Worm (Caenorhabditis elegans) whole organism, young adult: Measurements from ENCODE around the gene idpp-5.

ENCODE experiments used
- Y56A3A.18 ChIP-seq: fragments of 200-800 bp; sonication (Bioruptor generic); IDR thresholded peaks from 2 replicates; pipeline ENCODE4 v1.3.6; 2022; ENCODE audit warnings: missing genetic modification reagents, missing genetic modification characterization, missing compliant biosample characterization
- ama-1 ChIP-seq, 3 experiments: fragments of 150-350 bp in 1 of 3; sonication (generic microtip) in 2 of 3; optimal IDR thresholded peaks; 2 replicates each; lab custom pipeline; 2014 to 2018; ENCODE audit warnings: missing biosample characterization in 2 of 3, missing genetic modification characterization in 2 of 3, missing genetic modification reagents in 2 of 3
- ccch-3 ChIP-seq: fragments of 200-800 bp; sonication (Bioruptor generic); optimal IDR thresholded peaks from 2 replicates; lab custom pipeline; 2018; ENCODE audit warnings: mild to moderate bottlenecking, missing genetic modification characterization, missing compliant biosample characterization
- ceh-100 ChIP-seq: fragments of 200-800 bp; sonication (Bioruptor generic); IDR thresholded peaks from 2 replicates; pipeline ENCODE4 v1.3.6; 2022; ENCODE audit warnings: missing genetic modification reagents, missing genetic modification characterization, missing compliant biosample characterization
- tbx-9 ChIP-seq: sonication (generic microtip); optimal IDR thresholded peaks from 2 replicates; lab custom pipeline; 2016; ENCODE audit warnings: borderline replicate concordance, missing genetic modification characterization, inconsistent platforms, missing compliant biosample characterization
- ztf-25 ChIP-seq: fragments of 200-800 bp; sonication (Bioruptor generic); IDR thresholded peaks from 2 replicates; pipeline ENCODE4 v1.3.6; 2022; ENCODE audit warnings: missing genetic modification reagents, missing genetic modification characterization, missing compliant biosample characterization
- ztf-3 ChIP-seq: fragments of 200-800 bp; sonication (Bioruptor generic); optimal IDR thresholded peaks from 2 replicates; lab custom pipeline; 2018; ENCODE audit warnings: mild to moderate bottlenecking, missing genetic modification characterization, missing compliant biosample characterization

ce11 chrX:3839172-3839571 lies 46.6 kb upstream of the idpp-5 start:
- TF ChIP-seq ama-1 (optimal IDR thresholded peaks at IDR 0.05; lab: Kevin White, UChicago), result no peak
- TF ChIP-seq ama-1 (GFP tag; optimal IDR thresholded peaks at IDR 0.05; lab: Kevin White, UChicago), result no peak
- no peak for TF ChIP-seq ceh-100 (GFP tag; lab: Robert Waterston, UW)
- TF ChIP-seq ztf-25 (GFP tag; lab: Robert Waterston, UW), result no peak
- no peak for TF ChIP-seq tbx-9 (tag; lab: Kevin White, UChicago)
- TF ChIP-seq Y56A3A.18 (GFP tag; lab: Robert Waterston, UW), result no peak
- no peak for TF ChIP-seq ztf-3 (GFP tag; lab: Kevin White, UChicago)
- no peak for TF ChIP-seq ccch-3
